Fruit fly (Drosophila melanogaster): Measurements from ENCODE around the gene Nepl20.

Gene Nepl20

DNA sequence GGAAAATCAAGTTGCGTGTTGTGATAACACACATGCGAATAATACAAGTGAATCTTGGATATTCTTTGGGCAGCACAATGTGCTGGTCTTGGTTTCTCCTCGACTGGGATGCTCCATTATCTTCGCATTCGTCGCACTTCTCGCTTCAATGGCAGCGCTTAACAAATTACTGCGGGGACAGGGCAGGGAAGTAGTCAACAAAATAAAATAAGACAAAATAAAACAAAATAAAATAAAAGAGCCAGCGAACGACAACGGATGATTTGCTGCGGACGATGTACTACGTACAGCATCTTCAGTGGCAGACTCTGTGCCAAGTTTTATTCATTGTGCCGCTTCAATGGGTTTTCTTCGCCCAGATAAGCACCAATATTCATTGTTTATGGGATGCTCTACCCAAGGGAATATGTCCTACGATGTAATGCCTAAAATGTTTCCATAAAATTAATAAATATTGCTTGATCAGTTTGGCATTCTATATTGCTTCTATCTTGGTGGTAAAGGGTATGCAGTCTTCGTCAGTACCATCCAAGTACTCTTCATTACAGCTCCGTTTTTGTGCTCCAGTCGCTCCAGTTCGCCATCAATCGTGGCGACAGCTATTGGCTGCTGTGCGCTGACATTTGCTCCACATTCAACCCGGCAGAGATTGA is 33.6 kb upstream of the Nepl20 start:
- TF ChIP-seq Myc (optimal IDR thresholded peaks at IDR 0.05) (no peak), ttk (optimal IDR thresholded peaks at IDR 0.05) (no peak), psq (optimal IDR thresholded peaks at IDR 0.05) (no peak), h (optimal IDR thresholded peaks at IDR 0.05) (no peak), Sin3A (optimal IDR thresholded peaks at IDR 0.05) (no peak), insv (optimal IDR thresholded peaks at IDR 0.05) (no peak)

DNA sequence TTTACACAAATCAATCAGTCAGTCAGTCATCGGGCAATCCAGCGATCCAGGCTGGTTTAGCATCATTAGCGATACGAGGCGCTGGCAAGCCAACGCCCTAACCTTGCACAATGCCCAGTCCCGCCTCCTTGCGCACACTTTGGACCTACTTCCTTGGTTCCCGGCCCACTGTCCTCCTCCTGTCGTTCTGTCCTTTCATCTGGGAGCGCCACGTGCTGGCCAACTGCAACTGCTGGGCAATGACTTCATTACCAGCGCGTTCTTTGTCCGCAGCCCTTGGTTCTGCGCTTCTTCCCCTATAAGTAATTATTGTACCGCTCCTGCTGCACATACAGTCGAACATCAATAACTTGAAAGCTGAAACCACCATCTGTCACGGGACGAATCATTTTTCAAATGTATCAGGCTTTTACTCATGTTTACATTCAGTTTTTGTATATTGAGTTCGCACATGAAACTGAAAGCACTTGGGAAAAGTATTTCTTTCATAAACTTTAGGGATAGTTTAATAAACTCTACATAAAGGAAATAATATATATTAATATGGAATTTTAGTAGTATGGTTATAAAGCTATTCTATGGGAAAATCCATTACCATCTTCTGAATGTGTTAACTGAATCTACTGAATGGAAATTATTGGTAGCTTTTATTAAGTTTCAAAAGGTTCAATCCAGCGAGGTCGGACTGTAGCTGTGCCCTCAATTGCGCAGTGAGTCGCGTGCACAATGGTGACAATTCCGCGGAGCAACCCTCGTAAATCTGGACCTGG is 32.9 kb upstream of the Nepl20 start:
- no peak for TF ChIP-seq h (optimal IDR thresholded peaks at IDR 0.05)
- no peak for TF ChIP-seq insv (optimal IDR thresholded peaks at IDR 0.05)
- no peak for TF ChIP-seq psq (optimal IDR thresholded peaks at IDR 0.05)
- no peak for TF ChIP-seq ttk (optimal IDR thresholded peaks at IDR 0.05)
- no peak for TF ChIP-seq Sin3A (optimal IDR thresholded peaks at IDR 0.05)
- TF ChIP-seq Myc (optimal IDR thresholded peaks at IDR 0.05), result no peak

DNA sequence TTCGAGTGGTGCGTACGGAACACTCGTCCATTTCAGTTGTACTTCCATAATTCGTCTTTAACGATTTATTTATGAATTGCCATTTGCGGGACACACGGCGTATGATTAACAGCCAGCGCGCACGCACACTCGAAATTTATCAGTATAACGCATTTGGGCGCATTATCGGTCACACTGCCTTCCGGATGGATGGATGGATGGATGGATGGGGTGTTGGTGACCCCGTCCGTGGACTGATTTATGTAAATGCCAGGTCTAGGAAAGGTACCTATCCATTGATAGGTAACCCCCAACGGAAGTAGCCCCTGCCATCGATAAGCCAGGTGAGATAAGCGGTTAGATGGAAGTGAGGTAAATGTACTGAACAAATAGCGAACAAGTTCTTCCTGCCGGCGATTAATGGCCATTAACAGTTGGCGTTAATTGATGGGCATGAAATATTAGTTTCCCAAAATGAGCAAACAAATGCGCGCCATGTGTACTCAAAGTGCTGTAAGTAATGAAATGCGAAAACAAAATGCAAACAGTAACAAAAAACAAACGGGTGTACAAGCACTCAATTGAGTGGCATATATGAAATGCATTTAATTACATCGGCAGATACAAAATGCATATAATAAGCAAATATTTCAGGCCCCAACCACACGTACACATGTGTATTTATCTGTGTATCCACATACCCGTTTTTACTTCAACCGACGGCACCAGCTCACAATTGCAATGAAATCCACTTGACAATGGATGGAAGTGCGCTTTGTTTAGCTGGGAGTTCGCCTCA is 31.7 kb upstream of the Nepl20 start:
- no peak for TF ChIP-seq ttk (optimal IDR thresholded peaks at IDR 0.05)
- no peak for TF ChIP-seq insv (optimal IDR thresholded peaks at IDR 0.05)
- TF ChIP-seq Sin3A (optimal IDR thresholded peaks at IDR 0.05), result no peak
- TF ChIP-seq psq (optimal IDR thresholded peaks at IDR 0.05), result no peak
- TF ChIP-seq h (optimal IDR thresholded peaks at IDR 0.05), result no peak
- no peak for TF ChIP-seq Myc (optimal IDR thresholded peaks at IDR 0.05)

DNA sequence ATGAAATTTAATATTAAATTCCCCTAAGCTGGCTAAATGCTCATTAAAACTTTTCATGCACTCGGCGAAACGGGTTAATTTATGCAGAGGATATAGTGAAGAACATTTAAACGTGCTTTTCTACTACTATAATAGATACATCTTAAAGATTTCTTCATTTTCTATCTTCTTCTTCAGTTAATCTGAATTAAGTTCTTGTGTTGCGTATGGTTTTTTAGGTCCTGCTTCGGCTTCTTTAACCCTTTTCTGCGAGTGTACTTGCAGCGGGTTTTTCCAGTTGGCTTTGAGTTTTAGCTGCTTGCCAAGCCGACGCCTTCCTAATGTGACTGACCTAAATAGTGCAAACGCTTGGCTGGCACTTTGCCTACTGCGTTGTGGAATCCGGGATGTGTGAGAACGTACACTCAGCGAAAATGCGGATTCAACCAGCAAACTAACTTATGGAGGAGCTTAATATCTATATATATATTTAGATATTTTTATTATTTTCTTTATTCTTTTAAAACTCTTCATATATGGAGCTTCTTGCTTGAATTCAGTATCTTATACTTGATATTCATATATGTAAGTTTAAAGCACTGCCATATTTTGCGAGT is 29.8 kb upstream of the Nepl20 start:
- no peak for TF ChIP-seq insv (optimal IDR thresholded peaks at IDR 0.05)
- TF ChIP-seq psq (optimal IDR thresholded peaks at IDR 0.05), result no peak
- no peak for TF ChIP-seq Sin3A (optimal IDR thresholded peaks at IDR 0.05)
- no peak for TF ChIP-seq Myc (optimal IDR thresholded peaks at IDR 0.05)
- TF ChIP-seq h (optimal IDR thresholded peaks at IDR 0.05), result no peak
- no peak for TF ChIP-seq ttk (optimal IDR thresholded peaks at IDR 0.05)

DNA sequence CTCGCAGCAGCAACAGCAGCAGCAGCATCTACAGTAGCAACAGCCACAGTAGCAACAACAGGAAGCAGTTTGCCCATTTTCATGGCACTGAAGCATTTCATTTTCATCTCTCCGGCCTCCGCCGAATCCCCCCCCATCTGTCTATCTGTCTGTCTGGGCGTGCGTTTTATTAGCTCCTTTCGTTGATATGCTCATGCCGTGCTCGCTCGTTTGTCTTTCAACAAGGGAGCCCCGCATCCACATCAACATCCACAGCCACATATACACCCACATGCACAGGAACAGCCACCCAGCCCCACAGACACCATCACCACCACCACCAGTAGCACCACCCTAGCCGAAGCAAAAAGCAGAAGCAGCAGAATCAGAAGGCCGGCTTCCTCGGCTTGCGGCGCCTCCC is 29.1 kb upstream of the Nepl20 start:
- TF ChIP-seq insv (optimal IDR thresholded peaks at IDR 0.05) (no peak), psq (optimal IDR thresholded peaks at IDR 0.05) (no peak), h (optimal IDR thresholded peaks at IDR 0.05) (no peak), ttk (optimal IDR thresholded peaks at IDR 0.05) (no peak), Sin3A (optimal IDR thresholded peaks at IDR 0.05) (no peak), Myc (optimal IDR thresholded peaks at IDR 0.05) (no peak)

DNA sequence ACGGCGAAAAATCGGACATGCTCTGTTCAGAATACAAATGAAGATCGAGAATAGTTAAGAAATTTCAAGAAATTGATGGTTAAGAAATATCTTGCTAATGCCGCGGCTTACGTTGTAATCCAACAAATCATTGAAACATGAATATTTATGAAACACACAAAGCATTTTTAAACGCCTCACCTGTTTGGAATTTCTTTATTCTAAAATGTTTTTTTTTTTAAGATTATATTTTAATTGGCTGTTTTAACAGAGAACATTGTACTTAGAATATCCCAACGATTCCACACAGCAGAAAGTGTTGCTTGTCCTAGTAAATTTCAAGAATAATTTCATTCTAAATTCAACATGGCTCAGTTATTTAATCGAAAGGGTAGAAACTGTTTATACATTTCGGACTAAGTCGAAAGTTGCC is 28.6 kb upstream of the Nepl20 start:
- TF ChIP-seq Myc (optimal IDR thresholded peaks at IDR 0.05), result no peak
- TF ChIP-seq psq (optimal IDR thresholded peaks at IDR 0.05), result no peak
- no peak for TF ChIP-seq h (optimal IDR thresholded peaks at IDR 0.05)
- TF ChIP-seq insv (optimal IDR thresholded peaks at IDR 0.05), result no peak
- TF ChIP-seq ttk (optimal IDR thresholded peaks at IDR 0.05), result no peak
- no peak for TF ChIP-seq Sin3A (optimal IDR thresholded peaks at IDR 0.05)

DNA sequence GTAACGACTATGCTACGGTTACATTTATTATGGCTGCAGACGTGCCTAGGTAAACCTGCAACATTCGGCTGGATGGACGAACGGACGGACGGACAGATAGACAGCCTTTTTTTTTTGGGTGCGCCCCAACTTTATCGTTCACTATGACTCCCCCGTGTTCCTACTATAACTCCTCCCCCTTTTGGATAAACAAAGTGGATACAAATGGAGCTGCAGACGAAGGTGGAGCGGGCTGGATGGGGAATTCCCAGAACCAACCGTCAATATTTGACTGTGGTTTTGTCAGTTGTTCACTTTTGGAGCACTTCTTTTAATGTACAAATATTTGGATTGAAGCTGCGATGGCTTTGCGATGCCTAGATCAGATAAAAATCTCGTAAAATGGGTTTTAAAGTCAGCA is 24.5 kb upstream of the Nepl20 start:
- TF ChIP-seq Sin3A (optimal IDR thresholded peaks at IDR 0.05) (no peak), insv (optimal IDR thresholded peaks at IDR 0.05) (no peak), ttk (optimal IDR thresholded peaks at IDR 0.05) (no peak), Myc (optimal IDR thresholded peaks at IDR 0.05) (no peak), h (optimal IDR thresholded peaks at IDR 0.05) (no peak), psq (optimal IDR thresholded peaks at IDR 0.05) (no peak)

DNA sequence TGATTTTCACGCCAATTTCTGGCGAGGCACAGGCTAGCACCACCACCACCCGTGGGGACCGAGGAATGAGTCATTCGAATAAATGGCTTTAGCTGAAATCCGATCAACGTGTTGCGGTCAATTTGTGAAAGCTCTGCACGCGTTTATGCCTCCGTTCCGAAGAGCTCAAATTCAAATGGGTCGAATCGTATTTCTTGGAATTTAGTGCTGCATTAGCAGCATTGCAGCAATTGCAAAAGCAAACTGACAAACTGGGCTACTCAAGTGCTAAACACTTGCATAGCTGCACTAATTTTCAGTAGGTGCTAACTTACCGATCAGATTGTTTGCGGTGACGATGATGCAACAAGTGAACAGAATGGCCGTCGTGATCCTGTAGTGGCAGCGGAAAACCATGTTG is 23.8 kb upstream of the Nepl20 start:
- no peak for TF ChIP-seq psq (optimal IDR thresholded peaks at IDR 0.05)
- no peak for TF ChIP-seq Sin3A (optimal IDR thresholded peaks at IDR 0.05)
- no peak for TF ChIP-seq insv (optimal IDR thresholded peaks at IDR 0.05)
- TF ChIP-seq ttk (optimal IDR thresholded peaks at IDR 0.05), result no peak
- TF ChIP-seq Myc (optimal IDR thresholded peaks at IDR 0.05), result no peak
- no peak for TF ChIP-seq h (optimal IDR thresholded peaks at IDR 0.05)

DNA sequence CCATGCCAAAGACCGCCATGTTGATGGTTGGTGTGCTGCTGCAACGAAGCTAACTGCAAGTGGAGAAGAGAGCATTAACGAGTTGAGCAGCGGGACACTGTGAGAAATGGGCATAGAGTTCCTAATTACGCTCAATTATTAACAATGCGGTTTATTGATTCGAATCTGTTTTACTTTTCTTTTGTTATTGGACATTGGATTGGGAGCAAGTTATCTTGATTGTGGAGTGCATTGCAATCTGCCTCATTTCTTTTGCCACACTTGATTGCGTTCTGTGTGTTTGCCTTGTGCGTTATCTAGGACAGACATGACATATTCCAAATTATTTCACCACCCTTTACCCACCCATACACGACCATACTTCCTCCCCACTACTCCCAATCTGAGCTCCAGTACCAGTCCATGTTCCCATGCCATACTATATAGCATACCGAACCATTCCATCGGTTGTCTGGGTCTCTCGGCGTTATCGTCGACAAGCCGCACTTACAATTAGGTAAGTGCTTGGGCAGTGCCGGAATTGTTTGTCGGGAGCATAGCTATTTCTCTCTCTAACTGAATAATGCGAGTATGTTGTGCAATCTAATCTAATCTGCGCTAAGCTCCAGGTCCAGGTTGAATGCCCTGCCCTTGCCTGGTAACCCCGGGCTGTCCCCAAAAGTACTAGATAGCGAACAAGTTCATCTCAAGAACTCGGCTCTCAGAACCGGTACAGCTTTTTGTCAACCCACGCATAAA is 23.1 kb upstream of the Nepl20 start:
- TF ChIP-seq psq (optimal IDR thresholded peaks at IDR 0.05) (no peak), Myc (optimal IDR thresholded peaks at IDR 0.05) (no peak), Sin3A (optimal IDR thresholded peaks at IDR 0.05) (no peak), h (optimal IDR thresholded peaks at IDR 0.05) (no peak), ttk (optimal IDR thresholded peaks at IDR 0.05) (no peak), insv (optimal IDR thresholded peaks at IDR 0.05) (no peak)

DNA sequence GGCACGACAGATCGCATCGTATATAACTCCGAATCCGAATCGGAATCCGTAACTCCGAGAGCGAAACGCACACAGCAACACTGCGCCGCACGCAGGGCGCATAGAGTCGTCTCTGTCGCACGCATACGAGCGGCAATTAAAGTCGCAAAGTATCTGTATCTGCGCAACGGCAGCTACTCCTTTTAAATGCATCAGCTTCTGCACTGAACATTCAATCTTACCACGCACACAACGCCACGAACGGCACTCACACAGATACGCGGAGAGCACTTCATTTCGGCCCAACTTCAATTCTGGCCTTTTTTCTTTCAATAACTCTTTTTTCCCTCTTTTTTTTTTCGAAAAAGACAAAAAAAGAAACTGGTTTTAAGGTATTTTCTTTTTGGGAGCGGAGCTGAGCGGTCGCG is 22.3 kb upstream of the Nepl20 start:
- no peak for TF ChIP-seq Myc (optimal IDR thresholded peaks at IDR 0.05)
- no peak for TF ChIP-seq ttk (optimal IDR thresholded peaks at IDR 0.05)
- no peak for TF ChIP-seq insv (optimal IDR thresholded peaks at IDR 0.05)
- TF ChIP-seq psq (optimal IDR thresholded peaks at IDR 0.05), result no peak
- TF ChIP-seq Sin3A (optimal IDR thresholded peaks at IDR 0.05), result no peak
- no peak for TF ChIP-seq h (optimal IDR thresholded peaks at IDR 0.05)

DNA sequence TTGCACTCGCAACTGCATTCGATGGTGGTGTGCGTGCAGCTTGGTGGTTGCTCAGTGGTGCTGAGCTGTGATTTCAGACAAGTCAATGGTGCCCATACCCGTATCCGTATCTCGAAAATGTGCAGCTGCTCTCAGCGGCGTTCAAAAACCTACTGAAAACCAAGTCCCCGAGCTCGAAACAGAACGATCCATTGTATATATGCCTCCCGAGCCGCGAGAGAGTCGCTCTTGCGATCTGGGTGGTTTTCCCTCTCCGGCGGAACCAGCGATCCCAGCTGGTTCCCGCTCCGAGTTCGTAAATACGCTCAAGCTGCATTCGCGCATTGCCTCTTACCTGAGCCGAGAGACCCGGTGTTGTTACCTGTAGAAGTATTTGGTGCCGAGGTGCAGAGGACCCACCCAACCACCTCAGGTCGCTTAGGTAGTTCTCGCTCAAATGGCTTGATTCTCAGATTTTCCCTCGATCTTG is 21.5 kb upstream of the Nepl20 start, which contains the start of gene Inx3:
TSS of gene Inx3 (minus strand) at position 440 of the 469 bp plus-strand sequence.
- TF ChIP-seq psq (optimal IDR thresholded peaks at IDR 0.05) (no peak), ttk (optimal IDR thresholded peaks at IDR 0.05) (no peak), insv (optimal IDR thresholded peaks at IDR 0.05) (no peak), Sin3A (optimal IDR thresholded peaks at IDR 0.05) (no peak), h (optimal IDR thresholded peaks at IDR 0.05) (no peak), Myc (optimal IDR thresholded peaks at IDR 0.05) (no peak)
